Worm (Caenorhabditis elegans): ENCODE data around the gene nas-7.
"Not testable (repeated sequence)": the region's sequence is repeated elsewhere in the genome, so short reads cannot be mapped to it uniquely, and the experiment has no call there.

The nas-7 gene

DNA sequence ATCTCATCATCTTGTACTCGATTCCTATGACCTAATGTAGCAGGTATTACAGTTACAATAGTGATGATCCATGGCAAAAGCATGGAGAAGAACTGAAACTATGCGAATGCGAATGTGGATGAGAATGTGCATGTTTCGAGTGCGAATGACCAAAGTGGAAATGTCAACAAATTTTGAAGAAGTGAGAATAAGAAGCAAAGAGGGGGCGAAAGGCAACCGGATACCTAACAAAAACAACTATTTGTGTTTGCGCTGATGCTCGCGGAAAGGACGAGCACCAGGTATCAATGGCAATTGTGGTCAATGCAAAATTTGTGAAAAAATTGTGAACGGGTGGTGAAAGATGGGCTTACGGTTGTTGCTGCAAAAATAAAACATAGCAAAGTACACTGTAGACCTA is at the start of gene nas-7:
nas-7 (minus strand) TSS at position 101 of the 400 bp plus-strand sequence.
- TF ChIP-seq snpc-4 (tag; optimal IDR thresholded peaks at IDR 0.05) (no peak), M03D4.4 (tag; optimal IDR thresholded peaks at IDR 0.05) (no peak)

DNA sequence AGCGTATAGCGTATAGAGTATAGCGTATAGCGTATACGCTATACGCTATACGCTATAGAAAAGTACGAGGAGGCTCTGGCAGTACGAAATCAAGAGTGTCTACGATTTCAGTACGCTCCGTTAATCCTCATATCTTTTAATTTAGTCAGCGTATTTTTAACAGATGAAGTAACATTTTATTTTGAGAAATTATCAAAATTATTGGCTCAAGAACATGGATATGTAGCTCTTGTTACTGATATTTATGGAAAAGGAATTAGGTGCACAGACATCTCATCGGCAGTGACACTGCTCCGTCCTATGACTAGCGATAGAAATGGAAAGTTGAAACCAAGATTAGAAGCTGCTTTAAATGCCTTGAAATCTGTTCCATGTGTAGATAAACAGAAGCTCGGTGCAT is 32.4 kb upstream of the nas-7 start, which contains the start of gene K02A2.1:
K02A2.1 (plus strand) TSS at position 301 of the 400 bp plus-strand sequence.
- TF ChIP-seq nhr-237, lsy-2, snpc-4 (tag; optimal IDR thresholded peaks at IDR 0.05): not testable (repeated sequence)

DNA sequence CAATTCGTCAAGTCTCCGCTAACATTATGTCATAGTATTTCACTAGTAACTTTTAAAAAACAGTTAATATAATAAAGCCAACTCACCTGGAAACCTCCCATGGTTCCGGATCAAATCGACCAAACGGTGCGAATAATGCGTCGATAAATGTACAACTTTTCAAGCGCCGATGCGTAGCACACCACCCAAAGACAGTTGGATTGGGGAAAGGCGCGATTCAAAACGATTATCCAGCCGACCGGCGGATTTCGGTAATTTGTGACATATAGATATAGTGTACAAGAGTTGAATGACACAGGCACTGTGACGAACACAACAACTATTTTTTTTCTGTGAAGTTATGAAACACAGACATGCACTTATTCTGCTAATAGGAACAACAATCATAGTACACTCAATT is 31.7 kb upstream of the nas-7 start, which contains the start of gene kcc-3:
kcc-3 (minus strand) TSS at position 101 of the 400 bp plus-strand sequence.
- TF ChIP-seq sptf-1 (tag; optimal IDR thresholded peaks at IDR 0.05): no peak
- no peak for TF ChIP-seq ztf-11 (tag; optimal IDR thresholded peaks at IDR 0.05)
- no peak for TF ChIP-seq nhr-2 (tag; optimal IDR thresholded peaks at IDR 0.05)

DNA sequence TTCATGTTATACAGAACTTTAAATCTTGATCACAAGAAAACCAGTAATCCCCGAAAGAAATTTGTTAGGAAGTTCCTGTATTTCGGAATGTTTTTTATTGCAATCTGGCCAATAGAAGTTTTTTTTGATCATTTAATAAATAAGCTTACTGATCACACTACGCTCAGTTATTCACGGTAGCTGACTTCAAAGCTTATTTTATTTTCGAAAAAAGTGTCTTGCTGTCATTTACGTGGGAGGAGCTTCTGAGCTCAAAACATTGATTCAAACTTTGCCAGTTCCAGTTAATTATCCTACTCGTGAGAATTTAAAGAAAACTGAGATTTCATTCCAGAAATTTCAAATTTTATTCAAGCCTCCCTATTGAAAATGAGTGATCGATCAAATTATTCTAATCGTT is 29.8 kb upstream of the nas-7 start, which contains the start of gene srd-54:
srd-54 (plus strand) TSS at position 301 of the 400 bp plus-strand sequence.
- TF ChIP-seq nhr-2 (tag; optimal IDR thresholded peaks at IDR 0.05) (no peak), hlh-1 (tag; optimal IDR thresholded peaks at IDR 0.05) (no peak), sptf-1 (tag; optimal IDR thresholded peaks at IDR 0.05) (no peak), ceh-43 (GFP tag; optimal IDR thresholded peaks at IDR 0.05) (no peak), snpc-4 (tag; optimal IDR thresholded peaks at IDR 0.05) (no peak), M03D4.4 (tag; optimal IDR thresholded peaks at IDR 0.05) (no peak), ham-2 (GFP tag; optimal IDR thresholded peaks at IDR 0.05) (no peak), flh-1 (GFP tag; optimal IDR thresholded peaks at IDR 0.05) (no peak), tbx-8 (GFP tag; optimal IDR thresholded peaks at IDR 0.05) (no peak), nhr-12 (tag; optimal IDR thresholded peaks at IDR 0.05) (no peak)

DNA sequence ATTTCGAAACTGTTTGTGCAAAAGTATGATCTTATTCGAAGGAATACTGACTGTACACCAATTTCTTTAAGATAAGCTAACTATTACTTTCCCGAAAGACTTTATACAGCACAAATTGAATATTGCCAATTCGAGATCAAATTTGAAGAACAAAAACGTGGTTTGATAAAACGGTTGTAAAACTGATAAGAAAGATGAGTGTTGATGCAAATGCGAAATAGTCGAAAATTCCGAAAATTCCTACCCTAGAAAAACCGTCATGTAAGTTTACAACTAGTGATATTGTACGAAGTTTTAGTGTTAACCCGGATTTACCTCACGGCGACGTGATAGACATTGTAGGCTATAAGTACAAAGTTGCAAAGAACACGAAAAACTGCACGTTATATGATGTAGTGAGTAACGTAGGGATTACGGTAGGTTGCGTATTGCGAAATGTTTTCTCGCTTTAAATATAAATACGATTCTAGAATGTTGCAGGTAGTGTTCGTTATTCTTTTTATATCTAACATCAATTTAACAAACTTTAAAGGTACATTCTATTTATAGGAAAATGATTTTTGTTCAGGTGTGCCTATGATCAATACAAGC is 18.4 kb upstream of the nas-7 start:
- TF ChIP-seq unc-62 (GFP tag; optimal IDR thresholded peaks at IDR 0.05): no peak
- no peak for TF ChIP-seq lsy-2 (tag; optimal IDR thresholded peaks at IDR 0.05)
- TF ChIP-seq cnd-1 (tag; optimal IDR thresholded peaks at IDR 0.05): no peak
- TF ChIP-seq pha-4 (tag; optimal IDR thresholded peaks at IDR 0.05): no peak
- no peak for TF ChIP-seq unc-39 (tag; optimal IDR thresholded peaks at IDR 0.05)
- TF ChIP-seq mls-2 (tag; optimal IDR thresholded peaks at IDR 0.05): no peak
- no peak for TF ChIP-seq unc-120 (tag; optimal IDR thresholded peaks at IDR 0.05; ENCODE audit: poor library complexity, severe bottlenecking)
- no peak for TF ChIP-seq nhr-12 (tag; optimal IDR thresholded peaks at IDR 0.05)
- TF ChIP-seq tbx-8 (GFP tag; optimal IDR thresholded peaks at IDR 0.05): no peak
- TF ChIP-seq hlh-1 (tag; optimal IDR thresholded peaks at IDR 0.05): no peak
- no peak for TF ChIP-seq ceh-39 (tag; optimal IDR thresholded peaks at IDR 0.05)
- no peak for TF ChIP-seq drap-1 (GFP tag; optimal IDR thresholded peaks at IDR 0.05)
- TF ChIP-seq lin-32 (GFP tag; optimal IDR thresholded peaks at IDR 0.05): no peak
- no peak for TF ChIP-seq zip-8 (tag; optimal IDR thresholded peaks at IDR 0.05)
- TF ChIP-seq M03D4.4 (tag; optimal IDR thresholded peaks at IDR 0.05): no peak
- TF ChIP-seq ceh-43 (GFP tag; optimal IDR thresholded peaks at IDR 0.05): no peak
- no peak for TF ChIP-seq sptf-1 (tag; optimal IDR thresholded peaks at IDR 0.05)

DNA sequence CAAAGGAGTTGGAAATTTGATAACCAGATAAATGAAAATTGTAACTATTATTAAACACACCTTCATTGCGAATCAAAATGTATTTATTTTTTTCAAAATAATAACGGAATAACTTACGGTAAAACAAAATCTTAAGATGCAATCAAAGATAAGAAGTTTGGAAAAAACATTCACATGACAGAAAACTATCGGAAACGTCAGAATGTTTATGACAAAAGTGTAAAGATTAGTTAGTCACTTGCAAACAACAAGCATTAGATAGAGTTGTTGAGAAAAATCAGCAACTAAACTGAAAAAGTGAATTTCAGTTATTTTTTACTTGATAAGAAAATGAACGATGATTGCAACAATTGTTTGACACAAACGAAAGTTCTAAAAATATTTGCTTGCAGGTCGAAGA is 17.6 kb upstream of the nas-7 start:
- TF ChIP-seq nhr-237 (tag; optimal IDR thresholded peaks at IDR 0.05) (no peak), unc-62 (GFP tag; optimal IDR thresholded peaks at IDR 0.05) (no peak), tbx-8 (GFP tag; optimal IDR thresholded peaks at IDR 0.05) (no peak), flh-1 (GFP tag; optimal IDR thresholded peaks at IDR 0.05) (no peak), unc-39 (tag; optimal IDR thresholded peaks at IDR 0.05) (no peak), lin-32 (GFP tag; optimal IDR thresholded peaks at IDR 0.05) (no peak)

DNA sequence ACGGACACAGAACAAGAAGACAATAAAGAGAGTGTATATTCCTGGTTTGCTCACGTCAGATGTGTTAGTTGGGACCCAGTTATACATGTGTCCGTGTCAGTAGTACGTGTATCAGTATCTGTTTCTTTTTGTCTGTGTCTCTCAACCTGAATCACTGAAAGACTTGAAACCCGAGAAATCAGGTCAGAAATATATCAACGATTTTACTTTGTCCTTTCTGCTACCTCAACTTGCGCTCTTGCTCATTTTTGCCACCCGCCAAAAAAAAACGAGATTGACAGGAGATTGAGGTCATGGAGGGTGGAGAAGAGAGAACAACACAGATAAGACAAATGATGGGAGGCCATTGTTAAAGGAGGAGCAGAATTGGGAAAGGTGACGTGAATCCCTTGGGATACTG is 17.0 kb upstream of the nas-7 start:
- TF ChIP-seq ceh-83 (GFP tag; optimal IDR thresholded peaks at IDR 0.05) (no peak), snpc-4 (tag; optimal IDR thresholded peaks at IDR 0.05) (no peak), pha-4 (tag; optimal IDR thresholded peaks at IDR 0.05) (no peak), nhr-237 (tag; optimal IDR thresholded peaks at IDR 0.05) (no peak), cnd-1 (tag; optimal IDR thresholded peaks at IDR 0.05) (no peak), mab-5 (tag; optimal IDR thresholded peaks at IDR 0.05) (no peak), mep-1 (tag; optimal IDR thresholded peaks at IDR 0.05) (no peak), zip-8 (tag; optimal IDR thresholded peaks at IDR 0.05) (no peak), elt-1 (tag; optimal IDR thresholded peaks at IDR 0.05; ENCODE audit: borderline replicate concordance, insufficient read depth) (no peak), unc-39 (tag; optimal IDR thresholded peaks at IDR 0.05) (no peak), sptf-1 (tag; optimal IDR thresholded peaks at IDR 0.05) (no peak), lsy-2 (tag; optimal IDR thresholded peaks at IDR 0.05) (no peak), flh-1 (GFP tag; optimal IDR thresholded peaks at IDR 0.05) (no peak), drap-1 (GFP tag; optimal IDR thresholded peaks at IDR 0.05) (no peak), ceh-43 (GFP tag; optimal IDR thresholded peaks at IDR 0.05) (no peak)

Data from whole organism, mixed stage, embryonic.